Fruit fly (Drosophila melanogaster): ENCODE measurements around the gene CG8620.

- TF ChIP-seq CG8478 (optimal IDR thresholded peaks at IDR 0.05) (no peak), CTCF (optimal IDR thresholded peaks at IDR 0.05) (no peak)
Observed at dm6 chr3L:7133699-7134655, 23.9 kb upstream of the CG8620 start, which contains the start of gene melt.
